Worm (Caenorhabditis elegans) whole organism, young adult: ENCODE results near the gene C17E7.9.

Experiments used
- T07F8.4 ChIP-seq: sonication (generic microtip); optimal IDR thresholded peaks from 2 replicates; lab custom pipeline; 2016; ENCODE audit warnings: mild to moderate bottlenecking, missing genetic modification characterization, moderate library complexity, missing compliant biosample characterization
- Y67H2A.10 ChIP-seq: fragments of 200-800 bp; sonication (Bioruptor generic); conservative IDR thresholded peaks from 2 replicates; pipeline ENCODE4 v1.3.6; 2022; ENCODE audit warnings: missing genetic modification reagents, missing genetic modification characterization, missing compliant biosample characterization
- aptf-3 ChIP-seq: fragments of 200-800 bp; sonication (Bioruptor generic); IDR thresholded peaks from 2 replicates; pipeline ENCODE4 v1.3.6; 2022; ENCODE audit warnings: missing genetic modification characterization, missing compliant biosample characterization
- dox-1 ChIP-seq: fragments of 200-800 bp; sonication (Bioruptor generic); IDR thresholded peaks from 2 replicates; pipeline ENCODE4 v1.3.6; 2022; ENCODE audit warnings: missing genetic modification reagents, missing genetic modification characterization, missing compliant biosample characterization
- dpl-1 ChIP-seq: fragments of 150-350 bp; optimal IDR thresholded peaks from 2 replicates; lab custom pipeline; 2014; ENCODE audit warnings: missing biosample characterization, missing genetic modification reagents, missing genetic modification characterization
- egl-18 ChIP-seq: fragments of 200-800 bp; sonication (Bioruptor generic); IDR thresholded peaks from 2 replicates; pipeline ENCODE4 v1.3.6; 2022; ENCODE audit warnings: missing genetic modification reagents, missing genetic modification characterization, missing compliant biosample characterization
- gei-17 ChIP-seq: fragments of 200-800 bp; sonication (Bioruptor generic); optimal IDR thresholded peaks from 2 replicates; lab custom pipeline; 2018; ENCODE audit warnings: mild to moderate bottlenecking, missing genetic modification characterization, missing compliant biosample characterization
- nhr-120 ChIP-seq: fragments of 200-800 bp; sonication (Bioruptor generic); IDR thresholded peaks from 2 replicates; pipeline ENCODE4 v1.3.6; 2022; ENCODE audit warnings: missing genetic modification characterization, missing compliant biosample characterization
- nhr-80 ChIP-seq: sonication (generic microtip); optimal IDR thresholded peaks from 2 replicates; lab custom pipeline; 2016; ENCODE audit warnings: missing genetic modification characterization, missing compliant biosample characterization
- pha-4 ChIP-seq: fragments of 150-350 bp; sonication (generic microtip); optimal IDR thresholded peaks from 2 replicates; lab custom pipeline; 2014; ENCODE audit warnings: missing biosample characterization, missing genetic modification reagents, missing genetic modification characterization
- snpc-4 ChIP-seq, 5 experiments: fragments of 150-350 bp in 1 of 5; sonication (generic microtip) in 4 of 5; optimal IDR thresholded peaks; 2 replicates each; lab custom pipeline; 2014 to 2018; ENCODE audit warnings: missing genetic modification characterization in 5 of 5, missing biosample characterization in 3 of 5, antibody characterized with exemption in 2 of 5, mild to moderate bottlenecking in 2 of 5, missing compliant biosample characterization in 2 of 5, missing genotype in 2 of 5, moderate library complexity in 2 of 5, missing genetic modification reagents in 1 of 5
- unc-62 ChIP-seq: fragments of 150-350 bp; optimal IDR thresholded peaks from 2 replicates; lab custom pipeline; 2014; ENCODE audit warnings: missing biosample characterization, missing genetic modification reagents, missing genetic modification characterization

DNA sequence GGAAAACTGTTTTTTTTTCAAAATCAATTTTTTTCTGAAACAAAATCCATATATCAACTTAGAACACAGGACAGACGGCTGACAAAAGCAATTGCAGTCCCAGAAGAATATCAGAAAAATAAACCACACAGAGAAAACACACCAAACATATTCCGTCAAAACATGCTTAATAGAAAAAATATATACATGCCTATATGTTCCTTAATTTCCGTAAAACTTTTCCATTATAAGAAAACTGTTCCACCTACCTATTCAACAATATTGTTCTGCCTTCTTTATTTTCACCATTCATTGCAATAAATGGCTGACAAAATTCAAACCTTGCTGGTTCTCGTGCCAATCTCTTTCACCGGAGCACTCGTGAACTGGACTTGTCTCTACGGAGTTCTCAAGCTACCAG lies 40.7 kb upstream of the C17E7.9 start, which contains the start of gene srx-63:
- TF ChIP-seq egl-18 (no peak), unc-62 (no peak), dpl-1 (GFP tag; lab: Kevin White, UChicago) (no peak), gei-17 (GFP tag; lab: Kevin White, UChicago) (no peak), snpc-4 (GFP tag; optimal IDR thresholded peaks at IDR 0.05; lab: Kevin White, UChicago) (no peak), snpc-4 (tag; optimal IDR thresholded peaks at IDR 0.05; lab: Kevin White, UChicago) (no peak), pha-4 (tag; lab: Kevin White, UChicago) (no peak), nhr-80 (tag; lab: Kevin White, UChicago) (no peak), aptf-3 (GFP tag; lab: Robert Waterston, UW) (no peak), T07F8.4 (tag; lab: Kevin White, UChicago) (no peak), dox-1 (no peak), nhr-120 (GFP tag; lab: Robert Waterston, UW) (no peak), Y67H2A.10 (no peak)
